Worm (Caenorhabditis elegans) whole organism, L2 larva: ENCODE data around the gene lin-14.

Source experiments
- C34F6.9 ChIP-seq: fragments of 150-350 bp; optimal IDR thresholded peaks from 2 replicates; lab custom pipeline; 2014; ENCODE audit warnings: missing biosample characterization, missing genetic modification characterization
- F13H6.1 ChIP-seq: sonication (generic microtip); optimal IDR thresholded peaks from 2 replicates; lab custom pipeline; 2016; ENCODE audit warnings: missing genetic modification characterization, missing compliant biosample characterization
- R02D3.7 ChIP-seq: fragments of 150-350 bp; optimal IDR thresholded peaks from 2 replicates; lab custom pipeline; 2014; ENCODE audit warnings: missing biosample characterization, missing genetic modification characterization
- Y55F3AM.14 ChIP-seq: fragments of 200-800 bp; sonication (Bioruptor generic); optimal IDR thresholded peaks from 2 replicates; lab custom pipeline; 2018; ENCODE audit warnings: mild to moderate bottlenecking, missing genetic modification characterization, missing compliant biosample characterization
- ZK546.5 ChIP-seq: sonication (generic microtip); optimal IDR thresholded peaks from 2 replicates; lab custom pipeline; 2017; ENCODE audit warnings: missing biosample characterization, missing genetic modification characterization
- aly-2 ChIP-seq: fragments of 150-350 bp; optimal IDR thresholded peaks from 2 replicates; lab custom pipeline; 2014; ENCODE audit warnings: missing biosample characterization, missing genetic modification characterization
- ama-1 ChIP-seq: fragments of 150-350 bp; optimal IDR thresholded peaks from 2 replicates; lab custom pipeline; 2018; ENCODE audit warnings: inconsistent platforms
- blmp-1 ChIP-seq: sonication (generic microtip); optimal IDR thresholded peaks from 2 replicates; lab custom pipeline; 2017; ENCODE audit warnings: missing genetic modification characterization, mild to moderate bottlenecking, missing compliant biosample characterization, antibody characterized with exemption, moderate library complexity; ENCODE audit not compliant: insufficient read depth
- ceh-16 ChIP-seq: fragments of 150-350 bp; optimal IDR thresholded peaks from 2 replicates; lab custom pipeline; 2014; ENCODE audit warnings: missing biosample characterization, missing genetic modification characterization
- ceh-82 ChIP-seq: fragments of 150-350 bp; optimal IDR thresholded peaks from 2 replicates; lab custom pipeline; 2014; ENCODE audit warnings: missing biosample characterization, missing genetic modification characterization
- crh-2 ChIP-seq: sonication (generic microtip); optimal IDR thresholded peaks from 2 replicates; lab custom pipeline; 2017; ENCODE audit warnings: missing biosample characterization, missing genetic modification characterization
- dmd-4 ChIP-seq: sonication (generic microtip); optimal IDR thresholded peaks from 2 replicates; lab custom pipeline; 2017; ENCODE audit warnings: missing biosample characterization, missing genetic modification characterization
- egl-27 ChIP-seq: sonication (generic microtip); optimal IDR thresholded peaks from 3 replicates; lab custom pipeline; 2017; ENCODE audit warnings: missing biosample characterization, missing genetic modification reagents, missing genetic modification characterization
- elt-1 ChIP-seq: fragments of 150-350 bp; optimal IDR thresholded peaks from 2 replicates; lab custom pipeline; 2014; ENCODE audit warnings: missing biosample characterization, missing genetic modification characterization
- elt-3 ChIP-seq: sonication (generic microtip); optimal IDR thresholded peaks from 2 replicates; lab custom pipeline; 2017; ENCODE audit warnings: missing biosample characterization, missing genetic modification characterization
- fos-1 ChIP-seq: fragments of 150-350 bp; optimal IDR thresholded peaks from 2 replicates; lab custom pipeline; 2014; ENCODE audit warnings: missing biosample characterization, missing genetic modification characterization
- gmeb-1 ChIP-seq: fragments of 150-350 bp; optimal IDR thresholded peaks from 2 replicates; lab custom pipeline; 2014; ENCODE audit warnings: missing biosample characterization, missing genetic modification characterization
- lin-11 ChIP-seq: fragments of 150-350 bp; sonication (generic microtip); optimal IDR thresholded peaks from 2 replicates; lab custom pipeline; 2014; ENCODE audit warnings: missing biosample characterization, missing genetic modification characterization, inconsistent platforms, mixed read lengths
- lin-13 ChIP-seq: fragments of 150-350 bp; optimal IDR thresholded peaks from 2 replicates; lab custom pipeline; 2014; ENCODE audit warnings: missing biosample characterization, missing genetic modification reagents, missing genetic modification characterization
- lin-39 ChIP-seq: fragments of 150-350 bp; optimal IDR thresholded peaks from 2 replicates; lab custom pipeline; 2014; ENCODE audit warnings: missing biosample characterization, missing genetic modification reagents, missing genetic modification characterization
- lsy-2 ChIP-seq, 2 experiments: fragments of 150-350 bp in 1 of 2; sonication (generic microtip) in 1 of 2; optimal IDR thresholded peaks; 2 replicates each; lab custom pipeline; 2014 to 2017; ENCODE audit warnings: missing biosample characterization in 2 of 2, missing genetic modification characterization in 2 of 2
- mab-5 ChIP-seq: fragments of 150-350 bp; optimal IDR thresholded peaks from 2 replicates; lab custom pipeline; 2014; ENCODE audit warnings: missing biosample characterization, missing genetic modification characterization
- mdl-1 ChIP-seq, 2 experiments: fragments of 150-350 bp in 1 of 2; sonication (generic microtip) in 1 of 2; optimal IDR thresholded peaks; 2 replicates each; lab custom pipeline; 2017; ENCODE audit warnings: missing biosample characterization in 2 of 2, missing genetic modification characterization in 2 of 2
- nhr-11 ChIP-seq: fragments of 150-350 bp; optimal IDR thresholded peaks from 2 replicates; lab custom pipeline; 2014; ENCODE audit warnings: missing biosample characterization, missing genetic modification characterization
- nhr-12 ChIP-seq: fragments of 150-350 bp; optimal IDR thresholded peaks from 2 replicates; lab custom pipeline; 2014; ENCODE audit warnings: missing biosample characterization, missing genetic modification characterization
- nhr-129 ChIP-seq: fragments of 150-350 bp; optimal IDR thresholded peaks from 2 replicates; lab custom pipeline; 2014; ENCODE audit warnings: missing biosample characterization, missing genetic modification characterization
- nhr-21 ChIP-seq: fragments of 150-350 bp; optimal IDR thresholded peaks from 2 replicates; lab custom pipeline; 2014; ENCODE audit warnings: missing biosample characterization, missing genetic modification characterization
- nhr-23 ChIP-seq: fragments of 150-350 bp; optimal IDR thresholded peaks from 2 replicates; lab custom pipeline; 2014; ENCODE audit warnings: missing biosample characterization, missing genetic modification reagents, missing genetic modification characterization
- nhr-25 ChIP-seq: fragments of 150-350 bp; sonication (generic microtip); optimal IDR thresholded peaks from 3 replicates; lab custom pipeline; 2014; ENCODE audit warnings: missing biosample characterization, missing genetic modification characterization
- nhr-6 ChIP-seq: fragments of 150-350 bp; optimal IDR thresholded peaks from 2 replicates; lab custom pipeline; 2014; ENCODE audit warnings: missing biosample characterization, missing genetic modification characterization
- nhr-77 ChIP-seq: fragments of 150-350 bp; optimal IDR thresholded peaks from 2 replicates; lab custom pipeline; 2014; ENCODE audit warnings: missing biosample characterization, missing genetic modification characterization
- peb-1 ChIP-seq: fragments of 150-350 bp; optimal IDR thresholded peaks from 2 replicates; lab custom pipeline; 2014; ENCODE audit warnings: missing biosample characterization, missing genetic modification characterization
- sem-4 ChIP-seq: fragments of 150-350 bp; optimal IDR thresholded peaks from 2 replicates; lab custom pipeline; 2014; ENCODE audit warnings: missing biosample characterization, missing genetic modification reagents, missing genetic modification characterization
- skn-1 ChIP-seq: sonication (generic microtip); optimal IDR thresholded peaks from 2 replicates; lab custom pipeline; 2017; ENCODE audit warnings: missing biosample characterization, missing genetic modification characterization
- sma-3 ChIP-seq: sonication (generic microtip); optimal IDR thresholded peaks from 2 replicates; lab custom pipeline; 2016; ENCODE audit warnings: missing genetic modification reagents, missing genetic modification characterization, missing compliant biosample characterization
- sma-9 ChIP-seq, 2 experiments: fragments of 150-350 bp in 1 of 2; sonication (generic microtip) in 1 of 2; optimal IDR thresholded peaks; 2 replicates each; lab custom pipeline; 2014 to 2016; ENCODE audit warnings: missing genetic modification characterization in 2 of 2, mild to moderate bottlenecking in 1 of 2, missing biosample characterization in 1 of 2, missing compliant biosample characterization in 1 of 2, missing genetic modification reagents in 1 of 2, moderate library complexity in 1 of 2
- snpc-4 ChIP-seq: fragments of 150-350 bp; optimal IDR thresholded peaks from 2 replicates; lab custom pipeline; 2014; ENCODE audit warnings: missing biosample characterization, missing genetic modification characterization
- unc-55 ChIP-seq: fragments of 150-350 bp; sonication (generic microtip); optimal IDR thresholded peaks from 3 replicates; lab custom pipeline; 2014; ENCODE audit warnings: missing biosample characterization, missing genetic modification reagents, missing genetic modification characterization
- unc-62 ChIP-seq: fragments of 150-350 bp; optimal IDR thresholded peaks from 2 replicates; lab custom pipeline; 2014; ENCODE audit warnings: missing biosample characterization, missing genetic modification reagents, missing genetic modification characterization
- zag-1 ChIP-seq: fragments of 150-350 bp; optimal IDR thresholded peaks from 2 replicates; lab custom pipeline; 2014; ENCODE audit warnings: missing biosample characterization, missing genetic modification characterization
- ztf-11 ChIP-seq: sonication (generic microtip); optimal IDR thresholded peaks from 2 replicates; lab custom pipeline; 2017; ENCODE audit warnings: missing biosample characterization, missing genetic modification characterization
- ztf-4 ChIP-seq: fragments of 150-350 bp; optimal IDR thresholded peaks from 2 replicates; lab custom pipeline; 2014; ENCODE audit warnings: missing biosample characterization, missing genetic modification characterization

The lin-14 gene

DNA sequence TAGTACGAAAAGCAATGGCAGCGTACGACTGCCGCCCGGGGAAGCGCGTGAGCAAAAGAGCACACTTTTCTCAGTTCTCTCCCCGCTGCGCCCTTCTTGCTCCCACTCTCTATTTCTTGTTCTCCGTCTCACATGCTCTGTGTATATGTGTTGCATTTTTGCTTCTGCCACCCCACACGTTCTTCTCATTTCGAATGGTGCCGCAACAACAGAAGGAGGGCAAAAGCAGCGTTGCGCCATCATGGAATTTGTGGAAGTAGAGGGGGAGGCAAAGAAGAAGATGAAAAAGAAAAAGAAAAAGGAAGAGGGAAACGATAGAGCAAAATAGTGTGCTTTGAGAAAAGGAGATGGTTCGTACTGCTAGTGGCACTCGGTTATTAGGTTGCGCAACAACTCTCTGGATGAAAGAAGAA lies 2.0 kb downstream of the lin-14 start (continued):
- TF ChIP-seq sma-3 (GFP tag; lab: Kevin White, UChicago) (no peak), zag-1 (tag; lab: Kevin White, UChicago) (peak; percentile 87), lin-13 (GFP tag; lab: Kevin White, UChicago) (peak; percentile 43), nhr-25 (tag; lab: Kevin White, UChicago) (no peak), nhr-21 (tag; lab: Kevin White, UChicago) (peak; percentile 16), ZK546.5 (no peak), mab-5 (no peak), sma-9 (GFP tag; optimal IDR thresholded peaks at IDR 0.05; lab: Kevin White, UChicago) (peak; percentile 71), sma-9 (tag; optimal IDR thresholded peaks at IDR 0.05; lab: Kevin White, UChicago) (no peak), elt-1 (tag; lab: Kevin White, UChicago) (no peak), nhr-23 (no peak), dmd-4 (tag; lab: Kevin White, UChicago) (no peak), ceh-82 (tag; lab: Kevin White, UChicago) (peak; percentile 38)

DNA sequence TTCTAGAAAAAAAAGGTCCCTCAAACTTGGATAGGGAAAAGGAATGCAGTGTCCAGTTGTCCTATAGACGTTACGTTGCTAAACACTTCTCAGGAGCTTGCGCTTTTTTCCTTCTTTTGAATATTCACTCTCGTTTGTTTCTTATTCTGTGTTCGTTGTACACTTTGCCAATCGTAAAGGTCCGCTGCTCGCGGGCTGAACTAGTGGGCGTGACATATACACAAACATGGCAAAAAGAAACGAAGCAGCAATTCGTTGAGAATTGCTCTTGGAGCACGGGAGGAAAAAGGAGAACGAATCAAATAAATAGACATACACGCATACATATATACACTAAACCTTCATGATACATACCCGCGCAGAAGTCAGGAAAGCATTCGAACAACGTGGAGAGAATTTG lies 3.5 kb downstream of the lin-14 start:
- TF ChIP-seq zag-1 (tag; lab: Kevin White, UChicago) (no peak), snpc-4 (peak; percentile 15), F13H6.1 (peak; percentile 13), ztf-4 (tag; lab: Kevin White, UChicago) (peak; percentile 25)

DNA sequence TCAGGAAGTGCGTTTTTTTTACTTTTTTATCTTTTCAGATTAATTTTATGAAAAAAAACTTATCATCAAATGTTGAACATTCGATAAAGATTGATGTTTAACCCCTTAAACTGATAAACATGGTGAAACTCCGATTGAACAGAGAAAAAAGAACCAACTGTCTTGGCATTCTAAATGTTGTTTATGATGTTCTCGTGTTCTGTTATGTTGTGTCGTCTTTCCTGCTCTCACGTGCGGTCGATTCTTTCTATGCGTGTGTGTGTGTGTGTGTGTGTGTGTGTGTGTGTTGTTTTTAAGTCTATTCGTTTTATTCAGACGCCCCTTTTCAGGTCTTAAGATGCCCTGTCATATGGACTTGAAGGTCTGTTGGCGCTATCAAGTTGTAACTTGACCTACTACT lies 4.2 kb downstream of the lin-14 start:
- TF ChIP-seq nhr-12 (tag; lab: Kevin White, UChicago) (no peak), lsy-2 (tag; optimal IDR thresholded peaks at IDR 0.05; lab: Kevin White, UChicago) (no peak), nhr-21 (tag; lab: Kevin White, UChicago) (no peak), ZK546.5 (no peak), nhr-6 (tag; lab: Kevin White, UChicago) (peak; percentile 10), peb-1 (no peak), ceh-16 (no peak), lin-11 (tag; lab: Kevin White, UChicago) (no peak), skn-1 (tag; lab: Kevin White, UChicago) (no peak), nhr-129 (tag; lab: Kevin White, UChicago) (peak; percentile 39), unc-62 (GFP tag; lab: Kevin White, UChicago) (no peak), elt-1 (tag; lab: Kevin White, UChicago) (no peak), aly-2 (tag; lab: Kevin White, UChicago) (no peak), gmeb-1 (no peak), crh-2 (tag; lab: Kevin White, UChicago) (peak; percentile 56), ztf-11 (tag; lab: Kevin White, UChicago) (no peak), ceh-82 (tag; lab: Kevin White, UChicago) (no peak), nhr-11 (tag; lab: Kevin White, UChicago) (no peak), egl-27 (no peak), ama-1 (lab: Kevin White, UChicago) (no peak), lin-39 (no peak), unc-55 (GFP tag; lab: Kevin White, UChicago) (no peak), blmp-1 (tag; lab: Kevin White, UChicago) (no peak), nhr-77 (tag; lab: Kevin White, UChicago) (no peak), lin-13 (GFP tag; lab: Kevin White, UChicago) (no peak), zag-1 (tag; lab: Kevin White, UChicago) (no peak), nhr-23 (no peak), Y55F3AM.14 (GFP tag; lab: Kevin White, UChicago) (peak; percentile 66), mdl-1 (tag; optimal IDR thresholded peaks at IDR 0.05; lab: Kevin White, UChicago) (peak in 1 of 2 experiments; percentile 39), elt-3 (no peak), ztf-4 (tag; lab: Kevin White, UChicago) (no peak), nhr-25 (tag; lab: Kevin White, UChicago) (no peak), R02D3.7 (tag; lab: Kevin White, UChicago) (no peak), fos-1 (peak; percentile 10), sem-4 (no peak), C34F6.9 (peak; percentile 43), F13H6.1 (peak; percentile 14)
- TF ChIP-seq, all 48 proteins: peak for 8
